Fruit fly (Drosophila melanogaster): ENCODE measurements around the gene CG46306.

DNA sequence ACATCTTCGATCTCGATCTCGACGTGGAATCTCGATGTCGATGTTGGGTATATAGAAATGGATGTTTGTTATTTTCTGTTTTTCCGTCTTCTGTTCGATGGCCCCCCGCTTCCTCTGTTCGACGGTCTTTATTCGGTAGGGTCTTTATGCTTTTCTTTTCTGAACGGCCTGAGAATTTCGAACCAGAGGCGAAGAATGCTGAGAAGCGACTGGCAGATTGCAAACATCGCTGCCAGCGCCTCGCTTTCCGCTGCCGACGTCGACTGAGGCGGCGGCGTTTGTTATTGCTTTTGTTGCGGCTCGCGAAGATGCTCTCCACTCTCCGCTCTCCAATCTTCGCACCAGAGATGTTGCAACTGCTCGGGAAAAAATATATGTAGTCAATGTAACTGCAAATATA, at the start of gene CG46306, which contains the start of gene CG13004:
- TF ChIP-seq CG6163 (GFP tag; IDR thresholded peaks at IDR 0.05) (peak; percentile 59), Gug (GFP tag; IDR thresholded peaks at IDR 0.05) (no peak)
